Fruit fly (Drosophila melanogaster) whole organism, embryonic: ENCODE measurements around the gene Bcat.
A peak's percentile ranks its signal among the peaks of the same experiment; 100 is the strongest.

Experiments
- Ada2b ChIP-seq: fragments of 200-800 bp; sonication (Bioruptor generic); IDR thresholded peaks from 2 replicates; pipeline ENCODE4 v1.3.6; 2022; ENCODE audit warnings: missing biosample characterization, missing genetic modification characterization
- CG10462 ChIP-seq: fragments of 200-800 bp; sonication (Bioruptor generic); optimal IDR thresholded peaks from 2 replicates; lab custom pipeline; 2016; ENCODE audit warnings: missing biosample characterization, missing genetic modification characterization
- CG10565 ChIP-seq: fragments of 200-800 bp; sonication (Bioruptor generic); optimal IDR thresholded peaks from 3 replicates; lab custom pipeline; 2016; ENCODE audit warnings: missing biosample characterization, mild to moderate bottlenecking, missing genetic modification characterization
- CG10979 ChIP-seq: fragments of 200-800 bp; sonication (Bioruptor generic); optimal IDR thresholded peaks from 2 replicates; lab custom pipeline; 2018; ENCODE audit warnings: missing biosample characterization, mild to moderate bottlenecking, missing genetic modification characterization, moderate library complexity
- CG11398 ChIP-seq: fragments of 200-800 bp; sonication (Bioruptor generic); optimal IDR thresholded peaks from 2 replicates; lab custom pipeline; 2016; ENCODE audit warnings: missing biosample characterization, missing genetic modification characterization
- CG17361 ChIP-seq: fragments of 200-800 bp; sonication (Bioruptor generic); IDR thresholded peaks from 3 replicates; pipeline ENCODE4 v1.3.6; 2022; ENCODE audit warnings: missing biosample characterization, missing genetic modification characterization
- CG33213 ChIP-seq: fragments of 200-800 bp; sonication (Bioruptor generic); optimal IDR thresholded peaks from 3 replicates; lab custom pipeline; 2016; ENCODE audit warnings: missing biosample characterization, missing genetic modification characterization
- CG3726 ChIP-seq: fragments of 200-800 bp; sonication (Bioruptor generic); IDR thresholded peaks from 3 replicates; pipeline ENCODE4, ENCODE4 v1.3.6; 2022; ENCODE audit warnings: missing biosample characterization, missing genetic modification characterization
- CG3995 ChIP-seq: fragments of 200-800 bp; sonication (Bioruptor generic); optimal IDR thresholded peaks from 3 replicates; lab custom pipeline; 2016; ENCODE audit warnings: missing biosample characterization, missing genetic modification characterization
- CG4424 ChIP-seq: fragments of 200-800 bp; sonication (Bioruptor generic); optimal IDR thresholded peaks from 3 replicates; lab custom pipeline; 2016; ENCODE audit warnings: missing biosample characterization, missing genetic modification characterization
- CG4617 ChIP-seq: fragments of 200-800 bp; sonication (Bioruptor generic); optimal IDR thresholded peaks from 3 replicates; lab custom pipeline; 2016; ENCODE audit warnings: missing biosample characterization, missing genetic modification characterization, borderline replicate concordance
- CG4820 ChIP-seq: fragments of 200-800 bp; sonication (Bioruptor generic); optimal IDR thresholded peaks from 3 replicates; lab custom pipeline; 2016; ENCODE audit warnings: missing biosample characterization, missing genetic modification characterization
- CG6791 ChIP-seq: fragments of 200-800 bp; sonication (Bioruptor generic); IDR thresholded peaks from 3 replicates; pipeline ENCODE4 v1.3.6; 2022; ENCODE audit warnings: missing biosample characterization, missing genetic modification characterization; ENCODE audit not compliant: partially characterized antibody
- CG6813 ChIP-seq: fragments of 200-800 bp; sonication (Bioruptor generic); optimal IDR thresholded peaks from 2 replicates; lab custom pipeline; 2017; ENCODE audit warnings: missing biosample characterization, missing genetic modification characterization, mild to moderate bottlenecking, moderate library complexity, missing genetic modification reagents
- CG7786 ChIP-seq: fragments of 200-800 bp; sonication (Bioruptor generic); optimal IDR thresholded peaks from 2 replicates; lab custom pipeline; 2016; ENCODE audit warnings: missing biosample characterization, missing genetic modification characterization
- CG8478 ChIP-seq: fragments of >200 bp; optimal IDR thresholded peaks from 2 replicates; lab custom pipeline; 2018
- CG9437 ChIP-seq: fragments of 200-800 bp; sonication (Bioruptor generic); optimal IDR thresholded peaks from 2 replicates; lab custom pipeline; 2018; ENCODE audit warnings: missing biosample characterization, mild to moderate bottlenecking, missing genetic modification characterization
- CG9797 ChIP-seq: fragments of 200-800 bp; sonication (Bioruptor generic); optimal IDR thresholded peaks from 3 replicates; lab custom pipeline; 2018; ENCODE audit warnings: missing biosample characterization, mild to moderate bottlenecking, missing genetic modification characterization
- CG9876 ChIP-seq: fragments of 200-800 bp; sonication (Bioruptor generic); optimal IDR thresholded peaks from 2 replicates; lab custom pipeline; 2016; ENCODE audit warnings: missing biosample characterization, missing genetic modification characterization
- Eip74EF ChIP-seq, 2 experiments: fragments of 200-800 bp in 1 of 2; fragments of >200 bp in 1 of 2; sonication (Bioruptor generic) in 1 of 2; optimal IDR thresholded peaks; 2 replicates each; lab custom pipeline; 2017 to 2019; ENCODE audit warnings: missing biosample characterization in 2 of 2, missing genetic modification characterization in 2 of 2, mild to moderate bottlenecking in 1 of 2, moderate library complexity in 1 of 2
- Ets65A ChIP-seq: fragments of 200-800 bp; sonication (Bioruptor generic); peaks from one replicate; lab custom pipeline; 2016; ENCODE audit warnings: missing biosample characterization, missing genetic modification characterization
- Ets97D ChIP-seq: fragments of 200-800 bp; sonication (Bioruptor generic); optimal IDR thresholded peaks from 3 replicates; lab custom pipeline; 2016; ENCODE audit warnings: missing biosample characterization, missing genetic modification characterization
- Mes4 ChIP-seq: fragments of 200-800 bp; sonication (Bioruptor generic); optimal IDR thresholded peaks from 2 replicates; lab custom pipeline; 2016; ENCODE audit warnings: missing biosample characterization, missing genetic modification characterization
- Tbp ChIP-seq: fragments of >200 bp; optimal IDR thresholded peaks from 2 replicates; lab custom pipeline; 2018; ENCODE audit warnings: missing biosample characterization, missing genetic modification characterization
- Xbp1 ChIP-seq: fragments of 200-800 bp; sonication (Bioruptor generic); optimal IDR thresholded peaks from 3 replicates; lab custom pipeline; 2016; ENCODE audit warnings: missing biosample characterization, mild to moderate bottlenecking, missing genetic modification characterization
- cas ChIP-seq: fragments of 200-800 bp; sonication (Bioruptor generic); IDR thresholded peaks from 2 replicates; pipeline ENCODE4 v1.3.6; 2022; ENCODE audit warnings: missing biosample characterization, missing genetic modification characterization
- cato ChIP-seq: fragments of 200-800 bp; sonication (Bioruptor generic); optimal IDR thresholded peaks from 2 replicates; lab custom pipeline; 2016; ENCODE audit warnings: missing biosample characterization, missing genetic modification characterization, borderline replicate concordance
- caup ChIP-seq: fragments of 200-800 bp; sonication (Bioruptor generic); optimal IDR thresholded peaks from 3 replicates; lab custom pipeline; 2017; ENCODE audit warnings: missing biosample characterization, mild to moderate bottlenecking, missing genetic modification characterization, moderate library complexity; ENCODE audit not compliant: severe bottlenecking
- chn ChIP-seq: fragments of 200-800 bp; sonication (Bioruptor generic); optimal IDR thresholded peaks from 2 replicates; lab custom pipeline; 2016; ENCODE audit warnings: missing biosample characterization, missing genetic modification characterization
- crol ChIP-seq: fragments of 200-800 bp; sonication (Bioruptor generic); IDR thresholded peaks from 2 replicates; pipeline ENCODE4 v1.3.6; 2022; ENCODE audit warnings: missing biosample characterization, missing genetic modification characterization
- ftz-f1 ChIP-seq: fragments of 200-800 bp; sonication (Bioruptor generic); optimal IDR thresholded peaks from 2 replicates; lab custom pipeline; 2016; ENCODE audit warnings: missing biosample characterization, missing genetic modification characterization
- gcm2 ChIP-seq: fragments of 200-800 bp; sonication (Bioruptor generic); optimal IDR thresholded peaks from 2 replicates; lab custom pipeline; 2016; ENCODE audit warnings: missing biosample characterization, missing genetic modification characterization
- ind ChIP-seq: fragments of 200-800 bp; sonication (Bioruptor generic); optimal IDR thresholded peaks from 3 replicates; lab custom pipeline; 2016; ENCODE audit warnings: missing biosample characterization, missing genetic modification characterization
- kni ChIP-seq: fragments of 200-800 bp; sonication (Bioruptor generic); optimal IDR thresholded peaks from 3 replicates; lab custom pipeline; 2017; ENCODE audit warnings: mild to moderate bottlenecking, missing biosample characterization, missing genetic modification reagents, missing genetic modification characterization
- knrl ChIP-seq: fragments of 200-800 bp; sonication (Bioruptor generic); IDR thresholded peaks from 3 replicates; pipeline ENCODE4 v1.3.6; 2022; ENCODE audit warnings: missing biosample characterization, missing genetic modification characterization; ENCODE audit not compliant: partially characterized antibody
- mld ChIP-seq: fragments of 200-800 bp; sonication (Bioruptor generic); IDR thresholded peaks from 3 replicates; pipeline ENCODE4 v1.3.6; 2022; ENCODE audit warnings: missing biosample characterization, missing genetic modification characterization; ENCODE audit not compliant: partially characterized antibody
- nerfin-1 ChIP-seq: fragments of 200-800 bp; sonication (Bioruptor generic); optimal IDR thresholded peaks from 3 replicates; lab custom pipeline; 2019; ENCODE audit warnings: missing biosample characterization, mild to moderate bottlenecking, missing genetic modification characterization, moderate library complexity
- nom ChIP-seq: fragments of 200-800 bp; sonication (Bioruptor generic); optimal IDR thresholded peaks from 2 replicates; lab custom pipeline; 2017; ENCODE audit warnings: missing biosample characterization, missing genetic modification characterization, mild to moderate bottlenecking, moderate library complexity, missing genetic modification reagents
- onecut ChIP-seq: fragments of 200-800 bp; sonication (Bioruptor generic); IDR thresholded peaks from 2 replicates; pipeline ENCODE4 v1.3.6; 2022; ENCODE audit warnings: missing biosample characterization, missing genetic modification characterization
- p53 ChIP-seq: fragments of 200-800 bp; sonication (Bioruptor generic); optimal IDR thresholded peaks from 2 replicates; lab custom pipeline; 2016; ENCODE audit warnings: missing biosample characterization, missing genetic modification characterization
- pb ChIP-seq: fragments of 200-800 bp; sonication (Bioruptor generic); optimal IDR thresholded peaks from 3 replicates; lab custom pipeline; 2016; ENCODE audit warnings: missing biosample characterization, missing genetic modification characterization
- sisA ChIP-seq: fragments of 200-800 bp; sonication (Bioruptor generic); IDR thresholded peaks from 2 replicates; pipeline ENCODE4 v1.3.6; 2022; ENCODE audit warnings: missing biosample characterization, missing genetic modification characterization
- slbo ChIP-seq: fragments of 200-800 bp; sonication (Bioruptor generic); IDR thresholded peaks from 2 replicates; pipeline ENCODE4 v1.3.6; 2022; ENCODE audit warnings: missing biosample characterization, missing genetic modification characterization
- so ChIP-seq: fragments of 200-800 bp; sonication (Bioruptor generic); IDR thresholded peaks from 3 replicates; pipeline ENCODE4 v1.3.6; 2022; ENCODE audit warnings: missing biosample characterization, missing genetic modification characterization
- tin ChIP-seq: fragments of 200-800 bp; sonication (Bioruptor generic); optimal IDR thresholded peaks from 3 replicates; lab custom pipeline; 2016; ENCODE audit warnings: missing biosample characterization, missing genetic modification characterization
- twi ChIP-seq: fragments of 200-800 bp; optimal IDR thresholded peaks from 2 replicates; lab custom pipeline; 2019; ENCODE audit warnings: missing biosample characterization, mild to moderate bottlenecking, missing genetic modification characterization, moderate library complexity
- unpg ChIP-seq: fragments of 200-800 bp; sonication (Bioruptor generic); optimal IDR thresholded peaks from 3 replicates; lab custom pipeline; 2018; ENCODE audit warnings: missing biosample characterization, mild to moderate bottlenecking, missing genetic modification characterization, moderate library complexity
- wdn ChIP-seq: fragments of 200-800 bp; sonication (Bioruptor generic); IDR thresholded peaks from 2 replicates; pipeline ENCODE4 v1.3.6; 2022; ENCODE audit warnings: missing biosample characterization, missing genetic modification characterization
- z ChIP-seq: fragments of 200-800 bp; sonication (Bioruptor generic); IDR thresholded peaks from 3 replicates; pipeline ENCODE4 v1.3.6; 2022; ENCODE audit warnings: missing biosample characterization, missing genetic modification characterization
- zf30C ChIP-seq: fragments of 200-800 bp; sonication (Bioruptor generic); optimal IDR thresholded peaks from 3 replicates; lab custom pipeline; 2018; ENCODE audit warnings: missing biosample characterization, mild to moderate bottlenecking, missing genetic modification characterization
- zfh2 ChIP-seq: fragments of 200-800 bp; sonication (Bioruptor generic); optimal IDR thresholded peaks from 2 replicates; lab custom pipeline; 2016; ENCODE audit warnings: missing biosample characterization, missing genetic modification characterization

The Bcat gene

dm6 chrX:13412941-13413613, 16.4 kb downstream of the Bcat start, which contains the start of the genes CG1998 and Set2 (continued):
- TF ChIP-seq nom (GFP tag; lab: Kevin White, UChicago) (no peak), CG7786 (GFP tag; lab: Kevin White, UChicago) (peak; percentile 6), chn (GFP tag; lab: Kevin White, UChicago) (peak; percentile 40), sisA (GFP tag; lab: Robert Waterston, UW) (no peak), CG9876 (GFP tag; lab: Kevin White, UChicago) (peak; percentile 5), wdn (no peak), mld (GFP tag; lab: Robert Waterston, UW) (no peak), pb (GFP tag; lab: Kevin White, UChicago) (no peak), CG10462 (GFP tag; lab: Kevin White, UChicago) (no peak), so (peak; percentile 27; the same call in 1 of the 3 replicates), CG10979 (tag; lab: Kevin White, UChicago) (no peak), ftz-f1 (GFP tag; lab: Kevin White, UChicago) (peak; percentile 93), CG9437 (GFP tag; lab: Kevin White, UChicago) (peak; percentile 65), CG3726 (GFP tag; lab: Robert Waterston, UW) (no peak), slbo (GFP tag; lab: Robert Waterston, UW) (peak; percentile 29; the same call in 1 of the 2 replicates), CG8478 (lab: Kevin White, UChicago) (no peak), CG3995 (no peak), knrl (peak; percentile 56; the same call in 2 of the 3 replicates), CG6813 (no peak), CG6791 (GFP tag; lab: Robert Waterston, UW) (peak; percentile 62; the same call in 1 of the 3 replicates), zfh2 (GFP tag; lab: Kevin White, UChicago) (peak; percentile 19), CG11398 (no peak), kni (GFP tag; lab: Kevin White, UChicago) (no peak), nerfin-1 (tag; lab: Kevin White, UChicago) (peak; percentile 41), tin (GFP tag; lab: Kevin White, UChicago) (peak; percentile 25), Ets97D (GFP tag; lab: Kevin White, UChicago) (peak; percentile 92), Xbp1 (GFP tag; lab: Kevin White, UChicago) (peak; percentile 53), CG4617 (GFP tag; lab: Kevin White, UChicago) (peak; percentile 56), CG33213 (GFP tag; lab: Kevin White, UChicago) (peak; percentile 67), Eip74EF (GFP tag; optimal IDR thresholded peaks at IDR 0.05; lab: Kevin White, UChicago) (no peak), zf30C (GFP tag; lab: Kevin White, UChicago) (no peak), CG4820 (GFP tag; lab: Kevin White, UChicago) (no peak), CG17361 (GFP tag; lab: Robert Waterston, UW) (no peak), gcm2 (GFP tag; lab: Kevin White, UChicago) (no peak), cato (GFP tag; lab: Kevin White, UChicago) (no peak), p53 (GFP tag; lab: Kevin White, UChicago) (peak; percentile 25), z (GFP tag; lab: Robert Waterston, UW) (no peak), twi (tag; lab: Kevin White, UChicago) (no peak), Tbp (GFP tag; lab: Kevin White, UChicago) (no peak), CG9797 (GFP tag; lab: Kevin White, UChicago) (peak; percentile 94), Mes4 (GFP tag; lab: Kevin White, UChicago) (no peak), onecut (GFP tag; lab: Robert Waterston, UW) (peak; percentile 90), Ada2b (GFP tag; lab: Robert Waterston, UW) (no peak), crol (GFP tag; lab: Robert Waterston, UW) (peak; percentile 92), caup (peak; percentile 43), Ets65A (peak; percentile 95), cas (GFP tag; lab: Robert Waterston, UW) (no peak), CG4424 (GFP tag; lab: Kevin White, UChicago) (no peak), ind (GFP tag; lab: Kevin White, UChicago) (no peak), CG10565 (GFP tag; lab: Kevin White, UChicago) (no peak), unpg (GFP tag; lab: Kevin White, UChicago) (no peak)
